Worm (Caenorhabditis elegans) whole organism, young adult: ENCODE measurements around the gene D1086.19.

ENCODE experiments used
- athp-1 ChIP-seq: sonication (generic microtip); optimal IDR thresholded peaks from 2 replicates; lab custom pipeline; 2017; ENCODE audit warnings: mild to moderate bottlenecking, missing genetic modification characterization, missing compliant biosample characterization
- lin-40 ChIP-seq: sonication (generic microtip); optimal IDR thresholded peaks from 2 replicates; lab custom pipeline; 2016; ENCODE audit warnings: missing genetic modification characterization, mild to moderate bottlenecking, missing compliant biosample characterization, missing genotype, missing genetic modification reagents
- nhr-120 ChIP-seq: fragments of 200-800 bp; sonication (Bioruptor generic); IDR thresholded peaks from 2 replicates; pipeline ENCODE4 v1.3.6; 2022; ENCODE audit warnings: missing genetic modification characterization, missing compliant biosample characterization

DNA sequence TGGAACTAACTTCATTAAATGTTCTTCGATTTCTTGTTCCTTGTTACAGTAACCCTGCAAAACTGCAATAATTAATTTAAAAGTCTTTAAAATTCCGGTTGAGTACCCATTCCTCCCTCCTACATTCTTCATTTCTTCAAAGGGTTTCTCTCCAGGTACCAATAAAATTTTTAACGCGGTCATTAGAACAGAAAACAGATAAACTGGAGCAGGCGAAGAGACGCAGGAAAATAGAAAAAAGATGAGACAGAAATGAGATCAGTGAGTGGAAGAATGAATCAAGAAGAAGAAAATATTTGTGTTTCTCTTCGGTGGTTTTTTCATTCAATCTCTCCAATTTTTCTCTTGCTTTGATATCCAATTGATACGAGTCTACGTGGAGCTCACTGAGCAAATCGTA lies 5.7 kb downstream of the D1086.19 start, which contains the start of gene D1086.8:
- TF ChIP-seq lin-40 = no peak
- no peak for TF ChIP-seq nhr-120 (GFP tag; lab: Robert Waterston, UW)
- TF ChIP-seq athp-1 (tag; lab: Kevin White, UChicago) = no peak
